Fruit fly (Drosophila melanogaster): Measurements from ENCODE around the gene CG31055.

CG31055 gene

dm6 chr3R:27677174-27677726, 10.7 kb downstream of the CG31055 start, which contains the start of gene Hsdl2 (continued):
- TF ChIP-seq nmo (GFP tag; optimal IDR thresholded peaks at IDR 0.05) = peak; percentile 38
- no peak for TF ChIP-seq CkIIα-i1 (GFP tag; IDR thresholded peaks at IDR 0.05)
- no peak for TF ChIP-seq mirr (GFP tag; optimal IDR thresholded peaks at IDR 0.05)
- peak; percentile 27 for TF ChIP-seq vfl (GFP tag; optimal IDR thresholded peaks at IDR 0.05)
- peak; percentile 55 for TF ChIP-seq CG8478 (optimal IDR thresholded peaks at IDR 0.05)
- no peak for TF ChIP-seq pan (optimal IDR thresholded peaks at IDR 0.05)
- peak in 1 of 2 experiments; percentile 54 for TF ChIP-seq pan (GFP tag; optimal IDR thresholded peaks at IDR 0.05 in 1 of 2, IDR thresholded peaks at IDR 0.05 in 1 of 2)
- TF ChIP-seq CG4820 (GFP tag; optimal IDR thresholded peaks at IDR 0.05) = peak; percentile 23
- no peak for TF ChIP-seq Eip74EF (GFP tag; optimal IDR thresholded peaks at IDR 0.05)
- no peak for TF ChIP-seq CG17802 (tag; optimal IDR thresholded peaks at IDR 0.05)
- TF ChIP-seq CG11456 (GFP tag; IDR thresholded peaks at IDR 0.05) = 0 out of 3 replicates have a peak, but pooled peaks have one; percentile 45
- TF ChIP-seq sqz (GFP tag; optimal IDR thresholded peaks at IDR 0.05) = no peak
- peak; percentile 63; the same call in 1 of the 2 replicates for TF ChIP-seq Rfx (GFP tag; IDR thresholded peaks at IDR 0.05)
- TF ChIP-seq Rx (GFP tag; IDR thresholded peaks at IDR 0.05) = peak; percentile 41; the same call in 1 of the 2 replicates
- peak; percentile 15 for TF ChIP-seq NfI (GFP tag; optimal IDR thresholded peaks at IDR 0.05)
- TF ChIP-seq dan (GFP tag; IDR thresholded peaks at IDR 0.05) = no peak
- no peak for TF ChIP-seq CG11723 (GFP tag; optimal IDR thresholded peaks at IDR 0.05)
- no peak for TF ChIP-seq CG17361 (GFP tag; IDR thresholded peaks at IDR 0.05)
- no peak for TF ChIP-seq oc (tag; optimal IDR thresholded peaks at IDR 0.05)
- TF ChIP-seq unpg (GFP tag; optimal IDR thresholded peaks at IDR 0.05) = no peak
- peak; percentile 38; the same call in 3 of the 4 replicates for TF ChIP-seq Gug (GFP tag; IDR thresholded peaks at IDR 0.05)
- peak; percentile 43; the same call in 1 of the 3 replicates for TF ChIP-seq zfh1 (GFP tag; IDR thresholded peaks at IDR 0.05)
- TF ChIP-seq sens (GFP tag) = peak; percentile 91
- no peak for TF ChIP-seq twi (tag; optimal IDR thresholded peaks at IDR 0.05)
- no peak for TF ChIP-seq Abd-B (GFP tag; optimal IDR thresholded peaks at IDR 0.05)
- peak; percentile 12 for TF ChIP-seq zfh2 (GFP tag; optimal IDR thresholded peaks at IDR 0.05)
- peak; percentile 69 for TF ChIP-seq Dll (GFP tag; IDR thresholded peaks at IDR 0.05; ENCODE audit: partially characterized antibody)
- peak; percentile 45 for TF ChIP-seq Chrac-16 (GFP tag; optimal IDR thresholded peaks at IDR 0.05)
- TF ChIP-seq tgo (GFP tag; IDR thresholded peaks at IDR 0.05) = peak; percentile 48; the same call in 2 of the 3 replicates
- TF ChIP-seq Myb (GFP tag; optimal IDR thresholded peaks at IDR 0.05) = peak; percentile 74
- peak; percentile 52 for TF ChIP-seq tin (GFP tag; optimal IDR thresholded peaks at IDR 0.05)
- TF ChIP-seq CG15011 (GFP tag; optimal IDR thresholded peaks at IDR 0.05) = no peak
- no peak for TF ChIP-seq grau (tag; optimal IDR thresholded peaks at IDR 0.05)
- TF ChIP-seq Hmx (GFP tag; optimal IDR thresholded peaks at IDR 0.05) = no peak
- TF ChIP-seq chn (GFP tag; optimal IDR thresholded peaks at IDR 0.05) = no peak
- TF ChIP-seq yki (optimal IDR thresholded peaks at IDR 0.05) = no peak
- TF ChIP-seq CG9727 (GFP tag; optimal IDR thresholded peaks at IDR 0.05) = peak; percentile 18
- TF ChIP-seq Usf (GFP tag; optimal IDR thresholded peaks at IDR 0.05) = no peak
- no peak; the same call in 1 of the 2 replicates for TF ChIP-seq Ptx1 (GFP tag; IDR thresholded peaks at IDR 0.05)
- peak; percentile 76 for TF ChIP-seq CG2120 (GFP tag; optimal IDR thresholded peaks at IDR 0.05)
- peak; percentile 61; the same call in 2 of the 3 replicates for TF ChIP-seq CG6791 (GFP tag; IDR thresholded peaks at IDR 0.05; ENCODE audit: partially characterized antibody)
- TF ChIP-seq HmgZ (tag; optimal IDR thresholded peaks at IDR 0.05) = peak; percentile 84
- TF ChIP-seq bab2 (GFP tag; optimal IDR thresholded peaks at IDR 0.05) = peak; percentile 2
- peak; percentile 62 for TF ChIP-seq unc-4 (GFP tag; IDR thresholded peaks at IDR 0.05; ENCODE audit: partially characterized antibody)
- no peak for TF ChIP-seq Stat92E (GFP tag; optimal IDR thresholded peaks at IDR 0.05)
- TF ChIP-seq run (tag; optimal IDR thresholded peaks at IDR 0.05) = no peak
- TF ChIP-seq az2 (GFP tag; optimal IDR thresholded peaks at IDR 0.05) = peak; percentile 29
- no peak for TF ChIP-seq ftz-f1 (GFP tag; optimal IDR thresholded peaks at IDR 0.05)
- TF ChIP-seq Dp (GFP tag; optimal IDR thresholded peaks at IDR 0.05) = peak; percentile 92
- no peak for TF ChIP-seq odd (GFP tag; optimal IDR thresholded peaks at IDR 0.05)
- peak; percentile 54 for TF ChIP-seq Aef1 (GFP tag; IDR thresholded peaks at IDR 0.05)
